Worm (Caenorhabditis elegans): Measurements from ENCODE around the gene T05A7.6.

The T05A7.6 gene

DNA sequence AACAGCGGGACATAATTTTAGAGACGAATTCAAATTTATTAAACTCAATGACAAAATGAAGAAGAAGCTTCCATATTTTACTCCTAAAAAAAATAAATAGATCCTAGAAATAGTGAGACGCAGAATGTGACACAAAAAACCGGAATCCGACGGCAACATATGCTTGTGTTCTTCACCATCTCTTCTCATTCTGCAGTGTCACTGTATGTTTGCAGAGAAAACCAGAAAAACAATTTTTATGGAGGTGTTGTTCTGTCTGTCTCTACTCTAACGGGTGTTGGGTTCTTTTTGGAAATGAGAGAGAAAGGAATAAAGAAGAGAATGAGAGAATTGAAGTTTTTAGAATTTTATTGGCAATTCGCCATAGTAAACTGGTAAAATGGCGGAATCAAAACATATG lies 32.7 kb downstream of the T05A7.6 start:
- TF ChIP-seq T26A5.8 (tag; optimal IDR thresholded peaks at IDR 0.05) (no peak), Y67H2A.10 (GFP tag; conservative IDR thresholded peaks at IDR 0.05) (no peak), bed-2 (GFP tag; IDR thresholded peaks at IDR 0.05) (no peak), D2030.7 (GFP tag; IDR thresholded peaks at IDR 0.05) (no peak), dox-1 (GFP tag; IDR thresholded peaks at IDR 0.05) (no peak), snpc-1.1 (tag; optimal IDR thresholded peaks at IDR 0.05; ENCODE audit: insufficient read depth) (no peak), B0336.3 (GFP tag; IDR thresholded peaks at IDR 0.05) (no peak), F57A8.1 (GFP tag; optimal IDR thresholded peaks at IDR 0.05) (no peak), ZK185.1 (tag; optimal IDR thresholded peaks at IDR 0.05; ENCODE audit: poor library complexity, severe bottlenecking) (no peak), dpl-1 (GFP tag; optimal IDR thresholded peaks at IDR 0.05) (no peak), ccch-3 (GFP tag; optimal IDR thresholded peaks at IDR 0.05) (no peak), zfh-2 (GFP tag; conservative IDR thresholded peaks at IDR 0.05) (no peak), tlf-1 (GFP tag; optimal IDR thresholded peaks at IDR 0.05) (no peak)

DNA sequence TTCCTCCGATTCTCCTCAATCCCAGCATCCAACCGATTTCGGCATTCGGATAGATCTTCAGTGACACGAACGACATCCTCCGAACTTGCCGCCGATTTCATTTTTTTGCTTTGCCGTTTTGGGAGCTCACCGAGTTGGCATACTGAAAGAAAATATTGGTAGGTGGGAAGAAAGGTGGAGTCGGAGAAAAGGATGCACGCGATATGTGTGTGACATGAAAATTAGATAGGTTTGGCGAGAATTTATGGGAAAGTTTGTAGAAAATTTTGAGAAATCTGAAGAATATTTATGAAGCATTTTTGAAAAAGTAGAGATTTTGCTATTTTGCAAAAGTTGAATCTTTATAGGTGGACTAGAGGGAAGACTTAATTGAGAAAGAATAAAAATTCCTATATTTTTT lies 33.4 kb downstream of the T05A7.6 start, which contains the start of gene che-10:
che-10 (minus strand) TSS at position 101 of the 400 bp plus-strand sequence.
- TF ChIP-seq attf-5 (GFP tag; optimal IDR thresholded peaks at IDR 0.05) (no peak), ceh-100 (GFP tag; IDR thresholded peaks at IDR 0.05) (no peak), snpc-1.1 (tag; optimal IDR thresholded peaks at IDR 0.05; ENCODE audit: insufficient read depth) (no peak), B0035.1 (tag; optimal IDR thresholded peaks at IDR 0.05) (no peak), sptf-2 (GFP tag; optimal IDR thresholded peaks at IDR 0.05) (no peak), F57A8.1 (GFP tag; optimal IDR thresholded peaks at IDR 0.05) (no peak), madf-3 (GFP tag; IDR thresholded peaks at IDR 0.05) (no peak), F39B2.1 (GFP tag; IDR thresholded peaks at IDR 0.05) (no peak), snpc-3.4 (tag; optimal IDR thresholded peaks at IDR 0.05) (no peak), lsl-1 (GFP tag; optimal IDR thresholded peaks at IDR 0.05) (no peak), F49E8.2 (tag; optimal IDR thresholded peaks at IDR 0.05; ENCODE audit: insufficient read depth) (no peak)

DNA sequence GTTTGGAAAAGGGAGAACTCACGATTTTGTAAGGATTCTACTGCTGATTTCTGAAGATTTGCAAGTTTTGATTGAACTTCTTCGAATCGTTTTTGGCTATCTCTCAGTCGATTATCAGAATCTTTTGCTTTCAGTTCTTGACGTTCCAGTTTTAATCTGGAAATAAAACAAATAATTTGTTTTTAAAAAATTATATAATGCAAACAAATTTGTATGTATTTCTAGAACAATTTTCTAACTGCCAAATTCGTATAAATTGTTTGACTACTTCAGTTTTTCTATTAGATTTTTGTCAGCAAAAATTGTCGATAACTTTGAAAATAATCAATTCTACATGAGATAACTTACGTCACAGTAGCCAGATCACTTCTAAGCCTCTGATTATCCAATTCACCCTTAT lies 40.1 kb downstream of the T05A7.6 start:
- no peak for TF ChIP-seq lin-54 (GFP tag; optimal IDR thresholded peaks at IDR 0.05)
- no peak for TF ChIP-seq tbx-9 (tag; optimal IDR thresholded peaks at IDR 0.05; ENCODE audit: borderline replicate concordance)
- TF ChIP-seq lsy-27 (tag; optimal IDR thresholded peaks at IDR 0.05; ENCODE audit: borderline replicate concordance, insufficient read depth) = no peak
- no peak for TF ChIP-seq unc-130 (GFP tag; optimal IDR thresholded peaks at IDR 0.05)
- TF ChIP-seq nhr-27 (tag; optimal IDR thresholded peaks at IDR 0.05) = no peak
- TF ChIP-seq atf-7 (tag; optimal IDR thresholded peaks at IDR 0.05) = no peak
- TF ChIP-seq F52B5.7 (tag; optimal IDR thresholded peaks at IDR 0.05) = no peak
- TF ChIP-seq dpl-1 (GFP tag; optimal IDR thresholded peaks at IDR 0.05) = no peak
- TF ChIP-seq mel-28 (tag; optimal IDR thresholded peaks at IDR 0.05; ENCODE audit: borderline replicate concordance) = no peak
- no peak for TF ChIP-seq snpc-3.4 (tag; optimal IDR thresholded peaks at IDR 0.05)
- TF ChIP-seq madf-6 (GFP tag; IDR thresholded peaks at IDR 0.05) = no peak
- no peak for TF ChIP-seq ccch-3 (GFP tag; optimal IDR thresholded peaks at IDR 0.05)
- TF ChIP-seq let-526 (GFP tag; IDR thresholded peaks at IDR 0.05) = no peak
- no peak for TF ChIP-seq efl-1 (GFP tag; optimal IDR thresholded peaks at IDR 0.05)
- TF ChIP-seq madf-3 (GFP tag; IDR thresholded peaks at IDR 0.05) = no peak
- TF ChIP-seq F55B11.4 (tag; optimal IDR thresholded peaks at IDR 0.05; ENCODE audit: borderline replicate concordance, insufficient read depth) = no peak
- no peak for TF ChIP-seq egrh-3 (GFP tag; IDR thresholded peaks at IDR 0.05)
- no peak for TF ChIP-seq K12H6.12 (tag; optimal IDR thresholded peaks at IDR 0.05)

All from whole organism, young adult.